Worm (Caenorhabditis elegans): ENCODE measurements around the gene F46C3.2.

F46C3.2 gene

DNA sequence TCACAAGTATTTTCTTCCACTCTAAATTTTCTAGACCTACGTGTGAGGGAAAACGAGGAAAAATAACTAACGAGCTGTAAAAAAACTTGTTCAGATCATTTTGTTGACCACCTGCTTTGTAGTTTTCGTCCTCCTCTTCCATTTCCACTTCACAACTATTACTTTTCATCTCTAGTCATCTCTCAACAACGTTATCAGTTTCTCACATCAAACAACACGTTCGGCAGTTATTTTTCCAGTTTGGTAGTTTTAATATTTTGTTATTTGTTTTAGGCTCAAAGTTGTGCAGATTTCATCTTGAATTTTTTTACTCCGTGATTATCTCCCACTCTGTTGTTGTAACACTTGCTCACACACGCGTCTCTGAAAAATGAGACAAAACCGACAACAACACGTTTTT lies 51.5 kb downstream of the F46C3.2 start:
- TF ChIP-seq ztf-11 (tag; optimal IDR thresholded peaks at IDR 0.05) (no peak), efl-1 (optimal IDR thresholded peaks at IDR 0.05) (no peak), efl-1 (GFP tag; optimal IDR thresholded peaks at IDR 0.05 in 1 of 2) (peak in 1 of 2 experiments; percentile 58)

Measured in whole organism, L1 larva.